Comparison of ENCODE assay signal across 5 worm cellular contexts in the genomic region with DNA sequence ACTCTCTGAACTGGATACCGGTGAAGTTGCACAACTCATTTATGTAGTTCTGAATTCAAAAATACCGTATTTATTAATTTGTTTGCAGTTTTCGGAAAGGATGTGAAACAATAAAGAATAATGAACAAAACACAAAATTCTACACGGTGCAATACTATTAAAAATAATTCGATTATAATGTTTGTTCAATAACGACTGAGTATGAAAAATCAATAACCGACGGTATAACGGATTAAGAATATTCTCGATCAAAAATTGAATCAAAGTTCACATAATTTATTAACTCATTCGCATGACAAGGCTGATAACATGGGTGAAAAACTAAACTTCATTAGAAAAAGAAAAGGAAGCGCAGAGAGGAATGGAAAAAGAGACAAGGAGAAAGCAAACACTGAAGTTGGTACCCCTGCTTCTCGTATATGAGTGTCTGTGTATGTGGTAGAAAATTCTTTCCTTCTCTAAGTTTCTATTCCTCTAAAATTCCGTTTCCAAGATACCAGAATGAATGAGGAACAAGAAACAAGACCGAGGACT.
TF ChIP-seq lines count a peak whose summit lies in the region.

A gene (minus strand): TSS at position 51 of the 534 bp plus-strand sequence.

TF ChIP-seq in whole organism, L1 larva, 84 proteins besides CTCF, POLR2A, EP300 and RAD21:
- TF ChIP-seq elt-2 (tag; optimal IDR thresholded peaks at IDR 0.05; lab: Kevin White, UChicago) (peak; percentile 18), C16A3.4 (tag; optimal IDR thresholded peaks at IDR 0.05; lab: Kevin White, UChicago) (no peak), sox-4 (tag; optimal IDR thresholded peaks at IDR 0.05; lab: Kevin White, UChicago) (no peak), blmp-1 (tag; optimal IDR thresholded peaks at IDR 0.05; lab: Kevin White, UChicago) (peak; percentile 40), snpc-4 (tag; optimal IDR thresholded peaks at IDR 0.05; lab: Kevin White, UChicago) (no peak), nhr-71 (tag; optimal IDR thresholded peaks at IDR 0.05; lab: Kevin White, UChicago) (peak; percentile 3), aly-2 (tag; optimal IDR thresholded peaks at IDR 0.05; lab: Kevin White, UChicago) (no peak), jun-1 (tag; optimal IDR thresholded peaks at IDR 0.05; lab: Kevin White, UChicago) (peak; percentile 2), nhr-28 (tag; optimal IDR thresholded peaks at IDR 0.05; lab: Kevin White, UChicago) (no peak), mep-1 (tag; optimal IDR thresholded peaks at IDR 0.05; lab: Kevin White, UChicago) (peak; percentile 7)
TF ChIP-seq in whole organism, L1 larva: peak in this region for 5.

TF ChIP-seq in whole organism, L2 larva, 48 proteins besides CTCF, POLR2A, EP300 and RAD21:
- TF ChIP-seq crh-2 (tag; optimal IDR thresholded peaks at IDR 0.05; lab: Kevin White, UChicago) (peak; percentile 27), sma-9 (GFP tag; optimal IDR thresholded peaks at IDR 0.05; lab: Kevin White, UChicago) (no peak), sma-9 (tag; optimal IDR thresholded peaks at IDR 0.05; lab: Kevin White, UChicago) (no peak), fos-1 (tag; optimal IDR thresholded peaks at IDR 0.05; lab: Kevin White, UChicago) (peak; percentile 78)

TF ChIP-seq in whole organism, L3 larva, 47 proteins besides CTCF, POLR2A, EP300 and RAD21:
- TF ChIP-seq unc-62 (GFP tag; optimal IDR thresholded peaks at IDR 0.05; lab: Kevin White, UChicago): no peak
- TF ChIP-seq elt-2 (tag; optimal IDR thresholded peaks at IDR 0.05; lab: Kevin White, UChicago): peak; percentile 55
- no peak for TF ChIP-seq egl-27 (tag; optimal IDR thresholded peaks at IDR 0.05; lab: Kevin White, UChicago)
- TF ChIP-seq nhr-25 (tag; optimal IDR thresholded peaks at IDR 0.05; lab: Kevin White, UChicago): peak; percentile 31
- TF ChIP-seq nhr-23 (tag; optimal IDR thresholded peaks at IDR 0.05; lab: Kevin White, UChicago): no peak
- TF ChIP-seq sea-2 (GFP tag; optimal IDR thresholded peaks at IDR 0.05; lab: Kevin White, UChicago): no peak
- TF ChIP-seq jun-1 (tag; optimal IDR thresholded peaks at IDR 0.05; lab: Kevin White, UChicago): no peak
- peak; percentile 11 for TF ChIP-seq ceh-28 (tag; optimal IDR thresholded peaks at IDR 0.05; lab: Kevin White, UChicago)
- TF ChIP-seq hmg-11 (tag; optimal IDR thresholded peaks at IDR 0.05; lab: Kevin White, UChicago): no peak
- no peak for TF ChIP-seq skn-1 (tag; optimal IDR thresholded peaks at IDR 0.05; lab: Kevin White, UChicago)
- TF ChIP-seq pqm-1 (tag; optimal IDR thresholded peaks at IDR 0.05; lab: Kevin White, UChicago): peak; percentile 56
- no peak for TF ChIP-seq lin-15B (tag; optimal IDR thresholded peaks at IDR 0.05; lab: Kevin White, UChicago)
- no peak for TF ChIP-seq tbx-2 (tag; optimal IDR thresholded peaks at IDR 0.05; lab: Kevin White, UChicago)
- peak; percentile 20 for TF ChIP-seq pha-4 (tag; optimal IDR thresholded peaks at IDR 0.05; lab: Kevin White, UChicago)
- TF ChIP-seq nhr-76 (tag; optimal IDR thresholded peaks at IDR 0.05; lab: Kevin White, UChicago): no peak
- TF ChIP-seq elt-1 (tag; optimal IDR thresholded peaks at IDR 0.05; lab: Kevin White, UChicago): no peak
- no peak for TF ChIP-seq mml-1 (tag; optimal IDR thresholded peaks at IDR 0.05; lab: Kevin White, UChicago)
- no peak for TF ChIP-seq fos-1 (tag; optimal IDR thresholded peaks at IDR 0.05; lab: Kevin White, UChicago)
- TF ChIP-seq nhr-237 (tag; optimal IDR thresholded peaks at IDR 0.05; lab: Kevin White, UChicago): no peak
- no peak for TF ChIP-seq nhr-67 (tag; optimal IDR thresholded peaks at IDR 0.05; lab: Kevin White, UChicago)
- no peak for TF ChIP-seq mdl-1 (tag; optimal IDR thresholded peaks at IDR 0.05; lab: Kevin White, UChicago)
- no peak for TF ChIP-seq elt-3 (tag; optimal IDR thresholded peaks at IDR 0.05; lab: Kevin White, UChicago)
- no peak for TF ChIP-seq nfya-1 (tag; optimal IDR thresholded peaks at IDR 0.05; lab: Kevin White, UChicago; ENCODE audit: insufficient read depth)

TF ChIP-seq in whole organism, L4 larva, 104 proteins besides CTCF, POLR2A, EP300 and RAD21 (continues in another document):
- TF ChIP-seq dve-1 (tag; optimal IDR thresholded peaks at IDR 0.05; lab: Kevin White, UChicago; ENCODE audit: insufficient read depth) (peak; percentile 61), pqm-1 (tag; optimal IDR thresholded peaks at IDR 0.05; lab: Kevin White, UChicago) (peak; percentile 41), zfp-3 (GFP tag; conservative IDR thresholded peaks at IDR 0.05; lab: Robert Waterston, UW) (no peak), Y5F2A.4 (GFP tag; optimal IDR thresholded peaks at IDR 0.05; lab: Kevin White, UChicago) (no peak), snpc-1.2 (GFP tag; IDR thresholded peaks at IDR 0.05; lab: Robert Waterston, UW) (no peak), ceh-82 (tag; optimal IDR thresholded peaks at IDR 0.05; lab: Kevin White, UChicago) (no peak), vab-7 (GFP tag; IDR thresholded peaks at IDR 0.05; lab: Robert Waterston, UW) (no peak), madf-9 (GFP tag; conservative IDR thresholded peaks at IDR 0.05; lab: Robert Waterston, UW) (no peak), lin-38 (GFP tag; IDR thresholded peaks at IDR 0.05; lab: Robert Waterston, UW) (no peak), daf-16 (GFP tag; optimal IDR thresholded peaks at IDR 0.05; lab: Kevin White, UChicago) (no peak), daf-16 (tag; optimal IDR thresholded peaks at IDR 0.05; lab: Kevin White, UChicago) (peak; percentile 27), tra-1 (GFP tag; IDR thresholded peaks at IDR 0.05; lab: Robert Waterston, UW) (no peak), egl-27 (tag; optimal IDR thresholded peaks at IDR 0.05; lab: Kevin White, UChicago) (no peak), nhr-28 (tag; optimal IDR thresholded peaks at IDR 0.05; lab: Kevin White, UChicago) (peak; percentile 43), nhr-237 (tag; optimal IDR thresholded peaks at IDR 0.05; lab: Kevin White, UChicago) (no peak), ceh-44 (GFP tag; IDR thresholded peaks at IDR 0.05; lab: Robert Waterston, UW) (no peak), mdl-1 (tag; optimal IDR thresholded peaks at IDR 0.05; lab: Kevin White, UChicago) (no peak), mxl-2 (GFP tag; conservative IDR thresholded peaks at IDR 0.05; lab: Robert Waterston, UW) (no peak), hlh-11 (tag; optimal IDR thresholded peaks at IDR 0.05; lab: Kevin White, UChicago) (peak; percentile 47), mxl-3 (GFP tag; optimal IDR thresholded peaks at IDR 0.05; lab: Kevin White, UChicago) (no peak), skn-1 (tag; optimal IDR thresholded peaks at IDR 0.05; lab: Kevin White, UChicago) (no peak), mep-1 (tag; optimal IDR thresholded peaks at IDR 0.05; lab: Kevin White, UChicago) (peak; percentile 11), lin-29 (GFP tag; IDR thresholded peaks at IDR 0.05; lab: Robert Waterston, UW) (no peak), attf-4 (tag; optimal IDR thresholded peaks at IDR 0.05; lab: Kevin White, UChicago) (no peak), nhr-77 (tag; optimal IDR thresholded peaks at IDR 0.05; lab: Kevin White, UChicago) (peak; percentile 31), dmd-9 (GFP tag; IDR thresholded peaks at IDR 0.05; lab: Robert Waterston, UW) (no peak), lsy-2 (tag; optimal IDR thresholded peaks at IDR 0.05; lab: Kevin White, UChicago) (peak in 1 of 2 experiments; percentile 17), nhr-42 (GFP tag; IDR thresholded peaks at IDR 0.05; lab: Robert Waterston, UW) (no peak)

TF ChIP-seq in whole organism, young adult, 124 proteins besides CTCF, POLR2A, EP300 and RAD21:
- no peak for TF ChIP-seq nhr-90 (tag; optimal IDR thresholded peaks at IDR 0.05; lab: Kevin White, UChicago)
- TF ChIP-seq nhr-80 (tag; optimal IDR thresholded peaks at IDR 0.05; lab: Kevin White, UChicago): peak; percentile 63
- TF ChIP-seq lin-26 (GFP tag; IDR thresholded peaks at IDR 0.05; lab: Robert Waterston, UW): no peak
- no peak for TF ChIP-seq mxl-1 (tag; optimal IDR thresholded peaks at IDR 0.05; lab: Kevin White, UChicago)
